Fruit fly (Drosophila melanogaster): ENCODE data around the gene jus.

DNA sequence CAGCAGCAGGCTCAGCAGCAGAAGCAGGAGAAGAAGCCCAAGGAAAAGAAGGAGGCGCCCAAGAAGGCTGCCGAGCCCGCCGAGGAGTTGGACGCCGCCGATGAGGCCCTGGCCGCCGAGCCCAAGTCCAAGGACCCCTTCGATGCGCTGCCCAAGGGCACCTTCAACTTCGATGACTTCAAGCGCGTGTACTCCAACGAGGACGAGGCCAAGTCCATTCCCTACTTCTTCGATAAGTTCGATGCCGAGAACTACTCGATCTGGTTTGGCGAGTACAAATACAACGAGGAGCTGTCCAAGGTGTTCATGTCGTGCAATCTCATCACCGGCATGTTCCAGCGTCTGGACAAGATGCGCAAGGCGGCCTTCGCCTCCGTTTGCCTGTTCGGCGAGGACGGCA, 26.4 kb upstream of the jus start:
- TF ChIP-seq esn (GFP tag; optimal IDR thresholded peaks at IDR 0.05) (no peak), fkh (GFP tag; optimal IDR thresholded peaks at IDR 0.05) (no peak), CG6163 (GFP tag; IDR thresholded peaks at IDR 0.05) (no peak), Eip78C (GFP tag) (no peak), Sox102F (GFP tag; optimal IDR thresholded peaks at IDR 0.05) (no peak), CG6792 (GFP tag; optimal IDR thresholded peaks at IDR 0.05) (no peak), Ets21C (GFP tag; optimal IDR thresholded peaks at IDR 0.05) (no peak), Lpt (GFP tag; optimal IDR thresholded peaks at IDR 0.05) (no peak)

Data from whole organism, prepupa.